Fruit fly (Drosophila melanogaster) whole organism, embryonic: ENCODE data around the gene cype.

Experiments used
- B-H1 ChIP-seq: fragments of 200-800 bp; sonication (Bioruptor generic); IDR thresholded peaks from 3 replicates; pipeline ENCODE4 v1.3.6; 2022; ENCODE audit warnings: missing biosample characterization, missing genetic modification characterization
- B-H2 ChIP-seq: fragments of 200-800 bp; sonication (Bioruptor generic); optimal IDR thresholded peaks from 2 replicates; lab custom pipeline; 2018; ENCODE audit warnings: missing biosample characterization, mild to moderate bottlenecking, missing genetic modification characterization
- CG12219 ChIP-seq: fragments of 200-800 bp; sonication (Bioruptor generic); optimal IDR thresholded peaks from 3 replicates; lab custom pipeline; 2018; ENCODE audit warnings: missing biosample characterization, mild to moderate bottlenecking, missing genetic modification characterization
- CG13624 ChIP-seq: fragments of 200-800 bp; sonication (Bioruptor generic); optimal IDR thresholded peaks from 2 replicates; lab custom pipeline; 2016; ENCODE audit warnings: missing biosample characterization, missing genetic modification characterization
- CG17385 ChIP-seq: fragments of 200-800 bp; sonication (Bioruptor generic); optimal IDR thresholded peaks from 3 replicates; lab custom pipeline; 2018; ENCODE audit warnings: missing biosample characterization, mild to moderate bottlenecking, missing genetic modification characterization
- CG17568 ChIP-seq: fragments of 200-800 bp; sonication (Bioruptor generic); optimal IDR thresholded peaks from 2 replicates; lab custom pipeline; 2018; ENCODE audit warnings: missing biosample characterization, mild to moderate bottlenecking, missing genetic modification characterization, moderate library complexity
- CG3407 ChIP-seq: fragments of 200-800 bp; sonication (Bioruptor generic); optimal IDR thresholded peaks from 2 replicates; lab custom pipeline; 2018; ENCODE audit warnings: missing biosample characterization, mild to moderate bottlenecking, missing genetic modification characterization
- CG4404 ChIP-seq: fragments of 200-800 bp; sonication (Bioruptor generic); IDR thresholded peaks from 2 replicates; pipeline ENCODE4 v1.3.6; 2022; ENCODE audit warnings: missing biosample characterization, missing genetic modification characterization
- CG4730 ChIP-seq: fragments of 200-800 bp; sonication (Bioruptor generic); IDR thresholded peaks from 2 replicates; pipeline ENCODE4 v1.3.6; 2022; ENCODE audit warnings: missing biosample characterization, missing genetic modification characterization
- CG5245 ChIP-seq: fragments of 200-800 bp; sonication (Bioruptor generic); optimal IDR thresholded peaks from 3 replicates; lab custom pipeline; 2016; ENCODE audit warnings: missing biosample characterization, missing genetic modification characterization
- CG7928 ChIP-seq: fragments of 200-800 bp; sonication (Bioruptor generic); optimal IDR thresholded peaks from 2 replicates; lab custom pipeline; 2017; ENCODE audit warnings: missing biosample characterization, mild to moderate bottlenecking, missing genetic modification characterization
- D19A ChIP-seq: fragments of 200-800 bp; optimal IDR thresholded peaks from 3 replicates; lab custom pipeline; 2019; ENCODE audit warnings: missing biosample characterization, mild to moderate bottlenecking, missing genetic modification characterization, moderate library complexity
- Dad ChIP-seq: fragments of 200-800 bp; sonication (Bioruptor generic); optimal IDR thresholded peaks from 3 replicates; lab custom pipeline; 2016; ENCODE audit warnings: missing biosample characterization, missing genetic modification characterization
- Deaf1 ChIP-seq: fragments of 200-800 bp; optimal IDR thresholded peaks from 3 replicates; lab custom pipeline; 2019; ENCODE audit warnings: missing biosample characterization, mild to moderate bottlenecking, missing genetic modification characterization, moderate library complexity
- Dfd ChIP-seq, 2 experiments: fragments of >200 bp; optimal IDR thresholded peaks; 2 replicates each; lab custom pipeline; 2017; ENCODE audit warnings: missing biosample characterization in 2 of 2, missing genetic modification characterization in 2 of 2
- Dip2 ChIP-seq: fragments of 200-800 bp; sonication (Bioruptor generic); IDR thresholded peaks from 2 replicates; pipeline ENCODE4 v1.3.6; 2022; ENCODE audit warnings: missing biosample characterization, missing genetic modification characterization
- Dll ChIP-seq: fragments of 200-800 bp; sonication (Bioruptor generic); IDR thresholded peaks from 4 replicates; pipeline ENCODE4 v1.3.6; 2022; ENCODE audit warnings: missing biosample characterization, missing genetic modification characterization; ENCODE audit not compliant: partially characterized antibody
- Dp ChIP-seq: fragments of 200-800 bp; sonication (Bioruptor generic); optimal IDR thresholded peaks from 2 replicates; lab custom pipeline; 2018; ENCODE audit warnings: missing biosample characterization, mild to moderate bottlenecking, missing genetic modification characterization, moderate library complexity
- Eip74EF ChIP-seq, 2 experiments: fragments of 200-800 bp in 1 of 2; fragments of >200 bp in 1 of 2; sonication (Bioruptor generic) in 1 of 2; optimal IDR thresholded peaks; 2 replicates each; lab custom pipeline; 2017 to 2019; ENCODE audit warnings: missing biosample characterization in 2 of 2, missing genetic modification characterization in 2 of 2, mild to moderate bottlenecking in 1 of 2, moderate library complexity in 1 of 2
- GATAe ChIP-seq: fragments of 200-800 bp; sonication (Bioruptor generic); conservative IDR thresholded peaks from 2 replicates; pipeline ENCODE4 v1.3.6; 2022; ENCODE audit warnings: missing biosample characterization, missing genetic modification characterization
- HHEX ChIP-seq: fragments of 200-800 bp; sonication (Bioruptor generic); optimal IDR thresholded peaks from 3 replicates; lab custom pipeline; 2017; ENCODE audit warnings: missing biosample characterization, mild to moderate bottlenecking, missing genetic modification characterization, missing genetic modification reagents
- Mrtf ChIP-seq: fragments of 200-800 bp; sonication (Bioruptor generic); IDR thresholded peaks from 3 replicates; pipeline ENCODE4 v1.3.6; 2022; ENCODE audit warnings: missing biosample characterization, missing genetic modification characterization
- Poxn ChIP-seq: fragments of 200-800 bp; sonication (Bioruptor generic); IDR thresholded peaks from 2 replicates; pipeline ENCODE4 v1.3.6; 2022; ENCODE audit warnings: missing biosample characterization, missing genetic modification characterization
- Ravus ChIP-seq: fragments of 200-800 bp; sonication (Bioruptor generic); IDR thresholded peaks from 2 replicates; pipeline ENCODE4 v1.3.6; 2022; ENCODE audit warnings: missing biosample characterization, missing genetic modification characterization
- Sin3A ChIP-seq: fragments of >200 bp; optimal IDR thresholded peaks from 2 replicates; lab custom pipeline; 2018
- ab ChIP-seq: fragments of 200-800 bp; sonication (Bioruptor generic); optimal IDR thresholded peaks from 2 replicates; lab custom pipeline; 2016; ENCODE audit warnings: missing biosample characterization, missing genetic modification characterization
- ac ChIP-seq: fragments of 200-800 bp; sonication (Bioruptor generic); optimal IDR thresholded peaks from 3 replicates; lab custom pipeline; 2017; ENCODE audit warnings: missing biosample characterization, mild to moderate bottlenecking, missing genetic modification characterization
- bab2 ChIP-seq: fragments of 200-800 bp; sonication (Bioruptor generic); optimal IDR thresholded peaks from 2 replicates; lab custom pipeline; 2016; ENCODE audit warnings: missing biosample characterization, missing genetic modification characterization
- bcd ChIP-seq: fragments of 200-800 bp; sonication (Bioruptor generic); optimal IDR thresholded peaks from 2 replicates; lab custom pipeline; 2017; ENCODE audit warnings: missing biosample characterization, mild to moderate bottlenecking, missing genetic modification characterization
- cas ChIP-seq: fragments of 200-800 bp; sonication (Bioruptor generic); IDR thresholded peaks from 2 replicates; pipeline ENCODE4 v1.3.6; 2022; ENCODE audit warnings: missing biosample characterization, missing genetic modification characterization
- cg ChIP-seq: fragments of 200-800 bp; sonication (Bioruptor generic); optimal IDR thresholded peaks from 3 replicates; lab custom pipeline; 2019; ENCODE audit warnings: missing biosample characterization, mild to moderate bottlenecking, missing genetic modification characterization, moderate library complexity
- chn ChIP-seq: fragments of 200-800 bp; sonication (Bioruptor generic); optimal IDR thresholded peaks from 2 replicates; lab custom pipeline; 2016; ENCODE audit warnings: missing biosample characterization, missing genetic modification characterization
- da ChIP-seq: fragments of 200-800 bp; sonication (Bioruptor generic); optimal IDR thresholded peaks from 2 replicates; lab custom pipeline; 2016; ENCODE audit warnings: missing biosample characterization, missing genetic modification characterization
- dm ChIP-seq: fragments of 200-800 bp; sonication (Bioruptor generic); optimal IDR thresholded peaks from 3 replicates; lab custom pipeline; 2016; ENCODE audit warnings: missing biosample characterization, missing genetic modification characterization
- dysf ChIP-seq: fragments of 200-800 bp; sonication (Bioruptor generic); IDR thresholded peaks from 3 replicates; pipeline ENCODE4 v1.3.6; 2022; ENCODE audit warnings: missing biosample characterization, missing genetic modification characterization
- en ChIP-seq: fragments of 200-800 bp; sonication (Bioruptor generic); optimal IDR thresholded peaks from 2 replicates; lab custom pipeline; 2016; ENCODE audit warnings: missing biosample characterization, missing genetic modification characterization
- ewg ChIP-seq: fragments of 200-800 bp; sonication (Bioruptor generic); optimal IDR thresholded peaks from 3 replicates; lab custom pipeline; 2017; ENCODE audit warnings: mild to moderate bottlenecking, missing biosample characterization, missing genetic modification reagents, missing genetic modification characterization
- fd96Cb ChIP-seq: fragments of 200-800 bp; sonication (Bioruptor generic); optimal IDR thresholded peaks from 2 replicates; lab custom pipeline; 2018; ENCODE audit warnings: missing biosample characterization, mild to moderate bottlenecking, missing genetic modification characterization, moderate library complexity
- ftz-f1 ChIP-seq: fragments of 200-800 bp; sonication (Bioruptor generic); optimal IDR thresholded peaks from 2 replicates; lab custom pipeline; 2016; ENCODE audit warnings: missing biosample characterization, missing genetic modification characterization
- gem ChIP-seq: fragments of 200-800 bp; sonication (Bioruptor generic); optimal IDR thresholded peaks from 2 replicates; lab custom pipeline; 2019; ENCODE audit warnings: missing biosample characterization, mild to moderate bottlenecking, missing genetic modification characterization, moderate library complexity
- grn ChIP-seq: fragments of 200-800 bp; sonication (Bioruptor generic); optimal IDR thresholded peaks from 3 replicates; lab custom pipeline; 2017; ENCODE audit warnings: missing biosample characterization, missing genetic modification characterization
- ham ChIP-seq: fragments of 200-800 bp; sonication (Bioruptor generic); IDR thresholded peaks from 2 replicates; pipeline ENCODE4 v1.3.6; 2022; ENCODE audit warnings: missing biosample characterization, missing genetic modification characterization
- knrl ChIP-seq: fragments of 200-800 bp; sonication (Bioruptor generic); IDR thresholded peaks from 3 replicates; pipeline ENCODE4 v1.3.6; 2022; ENCODE audit warnings: missing biosample characterization, missing genetic modification characterization; ENCODE audit not compliant: partially characterized antibody
- lbe ChIP-seq: fragments of 200-800 bp; sonication (Bioruptor generic); optimal IDR thresholded peaks from 2 replicates; lab custom pipeline; 2016; ENCODE audit warnings: missing biosample characterization, mild to moderate bottlenecking, missing genetic modification characterization
- nmo ChIP-seq: fragments of 200-800 bp; sonication (Bioruptor generic); optimal IDR thresholded peaks from 2 replicates; lab custom pipeline; 2018; ENCODE audit warnings: missing biosample characterization, mild to moderate bottlenecking, missing genetic modification characterization, moderate library complexity
- sens ChIP-seq: fragments of 200-800 bp; sonication (Bioruptor generic); peaks from one replicate; lab custom pipeline; 2016; ENCODE audit warnings: missing biosample characterization, missing genetic modification characterization
- stwl ChIP-seq: fragments of 200-800 bp; sonication (Bioruptor generic); optimal IDR thresholded peaks from 3 replicates; lab custom pipeline; 2018; ENCODE audit warnings: missing biosample characterization, mild to moderate bottlenecking, missing genetic modification characterization, moderate library complexity
- tna ChIP-seq: fragments of 200-800 bp; sonication (Bioruptor generic); IDR thresholded peaks from 2 replicates; pipeline ENCODE4 v1.3.6; 2022; ENCODE audit warnings: missing biosample characterization, missing genetic modification characterization; ENCODE audit not compliant: partially characterized antibody
- trh ChIP-seq: fragments of 200-800 bp; sonication (Bioruptor generic); optimal IDR thresholded peaks from 2 replicates; lab custom pipeline; 2016; ENCODE audit warnings: missing biosample characterization, missing genetic modification characterization
- vfl ChIP-seq: fragments of 200-800 bp; sonication (Bioruptor generic); optimal IDR thresholded peaks from 2 replicates; lab custom pipeline; 2016; ENCODE audit warnings: missing biosample characterization, missing genetic modification characterization
- zf30C ChIP-seq: fragments of 200-800 bp; sonication (Bioruptor generic); optimal IDR thresholded peaks from 3 replicates; lab custom pipeline; 2018; ENCODE audit warnings: missing biosample characterization, mild to moderate bottlenecking, missing genetic modification characterization

The cype gene

DNA sequence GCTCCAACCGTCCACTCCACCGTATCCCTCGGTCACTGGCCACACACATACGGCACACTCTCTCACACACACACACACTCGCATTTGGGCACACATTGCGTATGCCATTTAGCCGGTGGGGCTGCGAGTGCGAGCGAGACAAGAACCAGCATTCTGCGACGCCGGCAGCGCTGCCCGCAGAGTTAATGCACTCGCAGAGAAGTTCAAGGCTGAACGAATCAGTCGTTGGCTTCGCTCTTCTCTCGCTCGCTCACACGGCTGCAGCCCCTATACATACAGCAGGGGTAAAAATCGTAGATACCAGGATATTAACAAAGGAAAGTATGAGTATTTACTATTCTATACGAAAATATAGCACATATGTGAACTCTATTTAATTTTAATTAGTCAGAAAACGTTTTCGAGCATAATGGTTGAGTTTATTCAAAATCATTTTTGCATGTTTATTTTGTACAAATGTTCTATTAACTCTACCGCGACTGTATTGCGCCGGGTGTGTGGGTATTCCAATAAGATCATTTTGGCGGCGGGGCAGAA lies 34.0 kb upstream of the cype start (continued):
- TF ChIP-seq knrl (GFP tag; lab: Robert Waterston, UW) (no peak), tna (GFP tag; lab: Robert Waterston, UW) (no peak), Sin3A (lab: Kevin White, UChicago) (no peak), bcd (GFP tag; lab: Kevin White, UChicago) (peak; percentile 62), CG17568 (GFP tag; lab: Kevin White, UChicago) (peak; percentile 49), dysf (peak; percentile 69), Dad (GFP tag; lab: Kevin White, UChicago) (peak; percentile 44), bab2 (GFP tag; lab: Kevin White, UChicago) (peak; percentile 55), ftz-f1 (peak; percentile 72), zf30C (no peak), en (GFP tag; lab: Kevin White, UChicago) (peak; percentile 55), Dfd (GFP tag; optimal IDR thresholded peaks at IDR 0.05; lab: Kevin White, UChicago) (no peak), dm (GFP tag; lab: Kevin White, UChicago) (peak; percentile 41), chn (GFP tag; lab: Kevin White, UChicago) (peak; percentile 44), Dip2 (no peak), grn (GFP tag; lab: Kevin White, UChicago) (no peak), CG12219 (peak; percentile 75), CG13624 (GFP tag; lab: Kevin White, UChicago) (peak; percentile 34), Poxn (GFP tag; lab: Robert Waterston, UW) (no peak), Dll (GFP tag; lab: Robert Waterston, UW) (no peak), nmo (peak; percentile 89), CG7928 (GFP tag; lab: Kevin White, UChicago) (no peak), B-H2 (GFP tag; lab: Kevin White, UChicago) (no peak), B-H1 (GFP tag; lab: Robert Waterston, UW) (peak; percentile 46; the same call in 2 of the 3 replicates), cas (GFP tag; lab: Robert Waterston, UW) (no peak), sens (GFP tag; lab: Kevin White, UChicago) (peak; percentile 98), lbe (peak; percentile 98), trh (GFP tag; lab: Kevin White, UChicago) (no peak), CG17385 (peak; percentile 71), ab (GFP tag; lab: Kevin White, UChicago) (no peak), da (no peak), CG3407 (GFP tag; lab: Kevin White, UChicago) (peak; percentile 79), Ravus (GFP tag; lab: Robert Waterston, UW) (no peak; the same call in 1 of the 2 replicates), CG4730 (GFP tag; lab: Robert Waterston, UW) (no peak), vfl (GFP tag; lab: Kevin White, UChicago) (no peak), CG4404 (peak; percentile 37; the same call in 1 of the 2 replicates), gem (peak; percentile 89), CG5245 (peak; percentile 55), fd96Cb (tag; lab: Kevin White, UChicago) (peak; percentile 85), GATAe (GFP tag; lab: Robert Waterston, UW) (no peak), HHEX (GFP tag; lab: Kevin White, UChicago) (peak; percentile 64), D19A (tag; lab: Kevin White, UChicago) (peak; percentile 80), ewg (GFP tag; lab: Kevin White, UChicago) (peak; percentile 64), ham (no peak), stwl (tag; lab: Kevin White, UChicago) (peak; percentile 25), Dp (no peak), Eip74EF (GFP tag; optimal IDR thresholded peaks at IDR 0.05; lab: Kevin White, UChicago) (peak in 1 of 2 experiments; percentile 64), cg (GFP tag; lab: Kevin White, UChicago) (peak; percentile 84), Mrtf (GFP tag; lab: Robert Waterston, UW) (peak; percentile 31; the same call in 1 of the 3 replicates), ac (GFP tag; lab: Kevin White, UChicago) (peak; percentile 77), Deaf1 (tag; lab: Kevin White, UChicago) (peak; percentile 46)
